Fruit fly (Drosophila melanogaster): ENCODE results near the gene CG15357.

The CG15357 gene

dm6 chr2L:1981726-1982367, 36.3 kb upstream of the CG15357 start, which contains the start of gene CG7289:
CG7289 (plus strand) TSS chr2L:1982217.
- no peak for TF ChIP-seq jim (GFP tag; optimal IDR thresholded peaks at IDR 0.05)
- no peak for TF ChIP-seq ey (GFP tag; optimal IDR thresholded peaks at IDR 0.05)
- TF ChIP-seq tai (GFP tag; optimal IDR thresholded peaks at IDR 0.05): no peak
- no peak for TF ChIP-seq OdsH (GFP tag; optimal IDR thresholded peaks at IDR 0.05)
- peak; percentile 3 for TF ChIP-seq sv (GFP tag; optimal IDR thresholded peaks at IDR 0.05)
- no peak for TF ChIP-seq CrebA (GFP tag; optimal IDR thresholded peaks at IDR 0.05; ENCODE audit: borderline replicate concordance)
- no peak for TF ChIP-seq CG9705 (GFP tag; optimal IDR thresholded peaks at IDR 0.05)
- no peak for TF ChIP-seq Myc (optimal IDR thresholded peaks at IDR 0.05)
- TF ChIP-seq lola (GFP tag; optimal IDR thresholded peaks at IDR 0.05): no peak
- peak; percentile 16 for TF ChIP-seq br (GFP tag; optimal IDR thresholded peaks at IDR 0.05)
- peak; percentile 15 for TF ChIP-seq rgr (GFP tag; optimal IDR thresholded peaks at IDR 0.05)
- TF ChIP-seq usp (GFP tag; optimal IDR thresholded peaks at IDR 0.05): no peak
- TF ChIP-seq Mio (GFP tag; optimal IDR thresholded peaks at IDR 0.05): no peak
- TF ChIP-seq Rel (GFP tag; optimal IDR thresholded peaks at IDR 0.05): no peak
- TF ChIP-seq Rel (tag; optimal IDR thresholded peaks at IDR 0.05): peak; percentile 68
- no peak for TF ChIP-seq N (GFP tag; optimal IDR thresholded peaks at IDR 0.05)
- TF ChIP-seq Hr78 (GFP tag; optimal IDR thresholded peaks at IDR 0.05): no peak
- TF ChIP-seq dmrt93B (GFP tag; optimal IDR thresholded peaks at IDR 0.05): no peak
- TF ChIP-seq sage (GFP tag; optimal IDR thresholded peaks at IDR 0.05): peak; percentile 32
- TF ChIP-seq dl (GFP tag; optimal IDR thresholded peaks at IDR 0.05; ENCODE audit: insufficient read depth in 1 of 2, partially characterized antibody in 2 of 2): no peak
- TF ChIP-seq Hr83 (GFP tag; optimal IDR thresholded peaks at IDR 0.05; ENCODE audit: poor library complexity, severe bottlenecking): peak; percentile 39
- no peak for TF ChIP-seq Dfd (GFP tag; optimal IDR thresholded peaks at IDR 0.05)
- no peak for TF ChIP-seq Vsx2 (GFP tag; optimal IDR thresholded peaks at IDR 0.05; ENCODE audit: partially characterized antibody)
- TF ChIP-seq Abd-B (GFP tag; optimal IDR thresholded peaks at IDR 0.05): no peak
- TF ChIP-seq h (GFP tag; optimal IDR thresholded peaks at IDR 0.05): peak; percentile 18
- TF ChIP-seq foxo (GFP tag; optimal IDR thresholded peaks at IDR 0.05): peak in 1 of 2 experiments; percentile 33
- no peak for TF ChIP-seq pan (optimal IDR thresholded peaks at IDR 0.05)

dm6 chr2L:1980708-1981339, 35.3 kb upstream of the CG15357 start, which contains the start of the genes CG15356 and CG15362:
CG15356 (minus strand) TSS chr2L:1980755.
CG15362 (plus strand) TSS chr2L:1981176.
- TF ChIP-seq rgr (GFP tag; optimal IDR thresholded peaks at IDR 0.05): peak; percentile 6
- peak; percentile 25 for TF ChIP-seq Sp1 (GFP tag; optimal IDR thresholded peaks at IDR 0.05)
- TF ChIP-seq CG32264 (GFP tag; optimal IDR thresholded peaks at IDR 0.05): peak; percentile 14
- peak; percentile 63 for TF ChIP-seq Hr83 (GFP tag; optimal IDR thresholded peaks at IDR 0.05; ENCODE audit: poor library complexity, severe bottlenecking)
- TF ChIP-seq h (GFP tag; optimal IDR thresholded peaks at IDR 0.05): peak; percentile 57
- TF ChIP-seq fru (GFP tag; optimal IDR thresholded peaks at IDR 0.05): peak; percentile 13
- peak; percentile 39 for TF ChIP-seq CG9705 (GFP tag; optimal IDR thresholded peaks at IDR 0.05)
- no peak for TF ChIP-seq usp (GFP tag; optimal IDR thresholded peaks at IDR 0.05)
- TF ChIP-seq foxo (GFP tag; optimal IDR thresholded peaks at IDR 0.05): peak in 1 of 2 experiments; percentile 31
- TF ChIP-seq CrebA (GFP tag; optimal IDR thresholded peaks at IDR 0.05; ENCODE audit: borderline replicate concordance): no peak
- no peak for TF ChIP-seq Jra (GFP tag; optimal IDR thresholded peaks at IDR 0.05)
- TF ChIP-seq dmrt93B (GFP tag; optimal IDR thresholded peaks at IDR 0.05): no peak
- peak; percentile 42 for TF ChIP-seq HLH106 (tag; optimal IDR thresholded peaks at IDR 0.05)
- TF ChIP-seq sage (GFP tag; optimal IDR thresholded peaks at IDR 0.05): peak; percentile 77
- peak; percentile 48 for TF ChIP-seq woc (GFP tag; optimal IDR thresholded peaks at IDR 0.05)

dm6 chr2L:1979196-1979818, 33.8 kb upstream of the CG15357 start:
- TF ChIP-seq tai (GFP tag; optimal IDR thresholded peaks at IDR 0.05): no peak
- no peak for TF ChIP-seq Hr83 (GFP tag; optimal IDR thresholded peaks at IDR 0.05; ENCODE audit: poor library complexity, severe bottlenecking)
- no peak for TF ChIP-seq OdsH (GFP tag; optimal IDR thresholded peaks at IDR 0.05)
- no peak for TF ChIP-seq Hnf4 (GFP tag; optimal IDR thresholded peaks at IDR 0.05)
- no peak for TF ChIP-seq sv (GFP tag; optimal IDR thresholded peaks at IDR 0.05)
- TF ChIP-seq h (GFP tag; optimal IDR thresholded peaks at IDR 0.05): no peak
- no peak for TF ChIP-seq Abd-B (GFP tag; optimal IDR thresholded peaks at IDR 0.05)
- TF ChIP-seq fru (GFP tag; optimal IDR thresholded peaks at IDR 0.05): no peak
- TF ChIP-seq CrebA (GFP tag; optimal IDR thresholded peaks at IDR 0.05; ENCODE audit: borderline replicate concordance): no peak
- no peak for TF ChIP-seq br (GFP tag; optimal IDR thresholded peaks at IDR 0.05)
- no peak for TF ChIP-seq ey (GFP tag; optimal IDR thresholded peaks at IDR 0.05)
- no peak for TF ChIP-seq dl (GFP tag; optimal IDR thresholded peaks at IDR 0.05; ENCODE audit: insufficient read depth in 1 of 2, partially characterized antibody in 2 of 2)
- no peak for TF ChIP-seq Mio (GFP tag; optimal IDR thresholded peaks at IDR 0.05)
- no peak for TF ChIP-seq usp (GFP tag; optimal IDR thresholded peaks at IDR 0.05)
- TF ChIP-seq CG9705 (GFP tag; optimal IDR thresholded peaks at IDR 0.05): no peak
- TF ChIP-seq Dif (GFP tag; optimal IDR thresholded peaks at IDR 0.05; ENCODE audit: partially characterized antibody): no peak
- TF ChIP-seq Jra (GFP tag; optimal IDR thresholded peaks at IDR 0.05): no peak
- no peak for TF ChIP-seq woc (GFP tag; optimal IDR thresholded peaks at IDR 0.05)
- TF ChIP-seq HLH106 (tag; optimal IDR thresholded peaks at IDR 0.05): no peak
- TF ChIP-seq N (GFP tag; optimal IDR thresholded peaks at IDR 0.05): no peak

All from whole organism, wandering third instar larva.